Worm (Caenorhabditis elegans) whole organism, young adult: Measurements from ENCODE around the gene VB0395L.1.

Experiments
- B0261.1 ChIP-seq: sonication (generic microtip); optimal IDR thresholded peaks from 2 replicates; lab custom pipeline; 2016; ENCODE audit warnings: mild to moderate bottlenecking, missing genetic modification characterization, moderate library complexity, missing compliant biosample characterization
- C06A6.2 ChIP-seq: fragments of 200-800 bp; sonication (Bioruptor generic); conservative IDR thresholded peaks from 2 replicates; pipeline ENCODE4 v1.3.6; 2022; ENCODE audit warnings: missing genetic modification characterization, missing compliant biosample characterization
- F22D6.2 ChIP-seq: sonication (generic microtip); optimal IDR thresholded peaks from 2 replicates; lab custom pipeline; 2016; ENCODE audit warnings: mild to moderate bottlenecking, missing genetic modification characterization, missing compliant biosample characterization
- F23B12.7 ChIP-seq: sonication (generic microtip); optimal IDR thresholded peaks from 2 replicates; lab custom pipeline; 2017; ENCODE audit warnings: missing genetic modification characterization, mild to moderate bottlenecking, missing compliant biosample characterization, antibody characterized with exemption, moderate library complexity; ENCODE audit not compliant: insufficient read depth
- F49E8.2 ChIP-seq: sonication (generic microtip); optimal IDR thresholded peaks from 3 replicates; lab custom pipeline; 2017; ENCODE audit warnings: missing genetic modification characterization, mild to moderate bottlenecking, missing compliant biosample characterization, antibody characterized with exemption, moderate library complexity; ENCODE audit not compliant: insufficient read depth
- F55B11.4 ChIP-seq: sonication (generic microtip); optimal IDR thresholded peaks from 2 replicates; lab custom pipeline; 2016; ENCODE audit warnings: missing compliant biosample characterization, missing genetic modification characterization, borderline replicate concordance; ENCODE audit not compliant: insufficient read depth
- F57A8.1 ChIP-seq: fragments of 200-800 bp; sonication (Bioruptor generic); optimal IDR thresholded peaks from 2 replicates; lab custom pipeline; 2018; ENCODE audit warnings: mild to moderate bottlenecking, missing genetic modification characterization, moderate library complexity, missing compliant biosample characterization
- K11D2.4 ChIP-seq: fragments of 200-800 bp; sonication (Bioruptor generic); IDR thresholded peaks from 2 replicates; pipeline ENCODE4 v1.3.6; 2022; ENCODE audit warnings: missing genetic modification reagents, missing genetic modification characterization, missing compliant biosample characterization
- K12H6.12 ChIP-seq: fragments of 200-800 bp; sonication (Bioruptor generic); optimal IDR thresholded peaks from 2 replicates; lab custom pipeline; 2018; ENCODE audit warnings: mild to moderate bottlenecking, missing genetic modification characterization, missing compliant biosample characterization
- ZK185.1 ChIP-seq: sonication (generic microtip); optimal IDR thresholded peaks from 2 replicates; lab custom pipeline; 2016; ENCODE audit warnings: mild to moderate bottlenecking, missing genetic modification characterization, missing compliant biosample characterization; ENCODE audit not compliant: poor library complexity, severe bottlenecking
- aptf-3 ChIP-seq: fragments of 200-800 bp; sonication (Bioruptor generic); IDR thresholded peaks from 2 replicates; pipeline ENCODE4 v1.3.6; 2022; ENCODE audit warnings: missing genetic modification characterization, missing compliant biosample characterization
- atf-7 ChIP-seq: sonication (generic microtip); optimal IDR thresholded peaks from 2 replicates; lab custom pipeline; 2017; ENCODE audit warnings: mild to moderate bottlenecking, missing genetic modification characterization, missing compliant biosample characterization
- cebp-1 ChIP-seq, 2 experiments: fragments of 200-800 bp in 1 of 2; sonication (Bioruptor generic) in 1 of 2; sonication (generic microtip) in 1 of 2; IDR thresholded peaks in 1 of 2; optimal IDR thresholded peaks in 1 of 2; 2 replicates each; pipeline versions ENCODE4 v1.3.6 to Lab custom; 2017 to 2022; ENCODE audit warnings: missing compliant biosample characterization in 2 of 2, missing genetic modification characterization in 2 of 2, mild to moderate bottlenecking in 1 of 2, missing genetic modification reagents in 1 of 2, moderate library complexity in 1 of 2
- ceh-100 ChIP-seq: fragments of 200-800 bp; sonication (Bioruptor generic); IDR thresholded peaks from 2 replicates; pipeline ENCODE4 v1.3.6; 2022; ENCODE audit warnings: missing genetic modification reagents, missing genetic modification characterization, missing compliant biosample characterization
- ceh-40 ChIP-seq: fragments of 200-800 bp; sonication (Bioruptor generic); IDR thresholded peaks from 2 replicates; pipeline ENCODE4 v1.3.6; 2022; ENCODE audit warnings: missing genetic modification characterization, missing compliant biosample characterization
- chd-7 ChIP-seq: sonication (generic microtip); optimal IDR thresholded peaks from 2 replicates; lab custom pipeline; 2016; ENCODE audit warnings: mild to moderate bottlenecking, missing genetic modification characterization, moderate library complexity, missing compliant biosample characterization
- die-1 ChIP-seq: sonication (generic microtip); optimal IDR thresholded peaks from 2 replicates; lab custom pipeline; 2016; ENCODE audit warnings: missing genotype, mild to moderate bottlenecking, missing genetic modification characterization, missing compliant biosample characterization
- gei-17 ChIP-seq: fragments of 200-800 bp; sonication (Bioruptor generic); optimal IDR thresholded peaks from 2 replicates; lab custom pipeline; 2018; ENCODE audit warnings: mild to moderate bottlenecking, missing genetic modification characterization, missing compliant biosample characterization
- hmg-1.2 ChIP-seq: fragments of 200-800 bp; sonication (Bioruptor generic); IDR thresholded peaks from 2 replicates; pipeline ENCODE4 v1.3.6; 2022; ENCODE audit warnings: missing genetic modification reagents, missing genetic modification characterization, missing compliant biosample characterization
- hsf-1 ChIP-seq: fragments of 200-800 bp; sonication (Bioruptor generic); IDR thresholded peaks from 2 replicates; pipeline ENCODE4 v1.3.6; 2022; ENCODE audit warnings: missing genetic modification reagents, missing genetic modification characterization, missing compliant biosample characterization
- let-526 ChIP-seq: fragments of 200-800 bp; sonication (Bioruptor generic); IDR thresholded peaks from 2 replicates; pipeline ENCODE4 v1.3.6; 2022; ENCODE audit warnings: missing genetic modification reagents, missing genetic modification characterization, missing compliant biosample characterization
- lin-26 ChIP-seq: fragments of 200-800 bp; sonication (Bioruptor generic); IDR thresholded peaks from 2 replicates; pipeline ENCODE4 v1.3.6; 2022; ENCODE audit warnings: missing genetic modification reagents, missing genetic modification characterization, missing compliant biosample characterization
- lin-35 ChIP-seq, 3 experiments: fragments of 150-350 bp in 2 of 3; sonication (generic microtip) in 1 of 3; optimal IDR thresholded peaks; 2 replicates each; lab custom pipeline; 2014 to 2018; ENCODE audit warnings: missing biosample characterization in 3 of 3, missing genetic modification characterization in 3 of 3, missing genetic modification reagents in 3 of 3
- lin-54 ChIP-seq: fragments of 200-800 bp; sonication (Bioruptor generic); optimal IDR thresholded peaks from 2 replicates; lab custom pipeline; 2018; ENCODE audit warnings: mild to moderate bottlenecking, missing genetic modification characterization, missing compliant biosample characterization
- lir-1 ChIP-seq: fragments of 200-800 bp; sonication (Bioruptor generic); conservative IDR thresholded peaks from 2 replicates; pipeline ENCODE4 v1.3.6; 2022; ENCODE audit warnings: missing genetic modification reagents, missing genetic modification characterization, missing compliant biosample characterization
- madf-8 ChIP-seq: fragments of 200-800 bp; sonication (Bioruptor generic); conservative IDR thresholded peaks from 2 replicates; pipeline ENCODE4 v1.3.6; 2022; ENCODE audit warnings: missing genetic modification reagents, missing genetic modification characterization, missing compliant biosample characterization
- nhr-90 ChIP-seq: sonication (generic microtip); optimal IDR thresholded peaks from 2 replicates; lab custom pipeline; 2016; ENCODE audit warnings: missing genotype, mild to moderate bottlenecking, missing genetic modification characterization, missing compliant biosample characterization
- pha-4 ChIP-seq: fragments of 150-350 bp; sonication (generic microtip); optimal IDR thresholded peaks from 2 replicates; lab custom pipeline; 2014; ENCODE audit warnings: missing biosample characterization, missing genetic modification reagents, missing genetic modification characterization
- snpc-1.1 ChIP-seq: sonication (generic microtip); optimal IDR thresholded peaks from 2 replicates; lab custom pipeline; 2017; ENCODE audit warnings: missing genetic modification characterization, mild to moderate bottlenecking, missing compliant biosample characterization, antibody characterized with exemption, moderate library complexity, missing genotype, missing genetic modification reagents; ENCODE audit not compliant: insufficient read depth
- snpc-1.3 ChIP-seq: sonication (generic microtip); optimal IDR thresholded peaks from 2 replicates; lab custom pipeline; 2017; ENCODE audit warnings: missing genetic modification characterization, mild to moderate bottlenecking, missing compliant biosample characterization, antibody characterized with exemption, moderate library complexity, missing genotype, missing genetic modification reagents; ENCODE audit not compliant: insufficient read depth
- tbp1 ChIP-seq: fragments of 200-800 bp; sonication (Bioruptor generic); optimal IDR thresholded peaks from 2 replicates; lab custom pipeline; 2018; ENCODE audit warnings: mild to moderate bottlenecking, missing genetic modification characterization, missing compliant biosample characterization
- tbx-9 ChIP-seq: sonication (generic microtip); optimal IDR thresholded peaks from 2 replicates; lab custom pipeline; 2016; ENCODE audit warnings: borderline replicate concordance, missing genetic modification characterization, inconsistent platforms, missing compliant biosample characterization
- tlf-1 ChIP-seq: fragments of 200-800 bp; sonication (Bioruptor generic); optimal IDR thresholded peaks from 2 replicates; lab custom pipeline; 2018; ENCODE audit warnings: mild to moderate bottlenecking, missing genetic modification characterization, missing compliant biosample characterization
- zfh-2 ChIP-seq: fragments of 200-800 bp; sonication (Bioruptor generic); conservative IDR thresholded peaks from 2 replicates; pipeline ENCODE4 v1.3.6; 2022; ENCODE audit warnings: missing genetic modification reagents, missing genetic modification characterization, missing compliant biosample characterization
- ztf-26 ChIP-seq: sonication (generic microtip); optimal IDR thresholded peaks from 2 replicates; lab custom pipeline; 2017; ENCODE audit warnings: missing genetic modification characterization, missing compliant biosample characterization

Gene VB0395L.1

ce11 chrX:15988577-15988976, 28.2 kb downstream of the VB0395L.1 start:
- TF ChIP-seq ZK185.1 = no peak
- TF ChIP-seq, all 124 proteins: peak for 0

DNA sequence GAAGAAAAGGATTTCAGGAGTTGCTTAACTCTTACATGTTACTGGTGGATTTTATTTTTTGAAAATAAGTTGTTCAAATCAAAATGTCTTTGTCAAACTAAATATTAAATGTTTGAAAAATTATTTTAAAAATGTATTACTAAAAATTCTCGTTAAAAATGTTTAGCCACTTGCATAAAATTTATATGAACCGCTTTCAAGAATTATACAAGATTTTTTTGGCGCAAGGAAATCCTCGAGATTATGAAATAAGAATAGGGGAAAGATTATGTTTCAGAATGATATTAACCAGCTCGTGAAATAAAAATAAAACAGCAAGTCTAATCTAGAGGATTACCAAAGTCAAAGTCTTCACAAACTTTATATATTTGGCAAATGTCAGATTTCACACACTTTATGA, 33.5 kb downstream of the VB0395L.1 start:
- TF ChIP-seq cebp-1 (GFP tag; IDR thresholded peaks at IDR 0.05; lab: Robert Waterston, UW) (peak; percentile 68; the same call in 1 of the 2 replicates), cebp-1 (tag; optimal IDR thresholded peaks at IDR 0.05; lab: Kevin White, UChicago) (no peak), aptf-3 (GFP tag; lab: Robert Waterston, UW) (no peak), ceh-40 (GFP tag; lab: Robert Waterston, UW) (no peak), K12H6.12 (tag; lab: Kevin White, UChicago) (peak; percentile 9), K11D2.4 (GFP tag; lab: Robert Waterston, UW) (peak; percentile 73), F23B12.7 (tag; lab: Kevin White, UChicago) (peak; percentile 50), lin-35 (GFP tag; optimal IDR thresholded peaks at IDR 0.05; lab: Kevin White, UChicago) (peak in 1 of 3 experiments; percentile 83), pha-4 (no peak), lin-26 (no peak), madf-8 (GFP tag; lab: Robert Waterston, UW) (no peak), ZK185.1 (peak; percentile 73), tlf-1 (GFP tag; lab: Kevin White, UChicago) (peak; percentile 59), tbp1 (peak; percentile 42), hmg-1.2 (GFP tag; lab: Robert Waterston, UW) (peak; percentile 35; the same call in 1 of the 2 replicates), ztf-26 (peak; percentile 33), tbx-9 (no peak), B0261.1 (peak; percentile 23), gei-17 (GFP tag; lab: Kevin White, UChicago) (peak; percentile 95), snpc-1.1 (no peak), ceh-100 (no peak), die-1 (tag; lab: Kevin White, UChicago) (no peak), chd-7 (tag; lab: Kevin White, UChicago) (no peak), atf-7 (tag; lab: Kevin White, UChicago) (peak; percentile 43), F57A8.1 (GFP tag; lab: Kevin White, UChicago) (no peak)
- TF ChIP-seq, all 124 proteins: peak for 13

DNA sequence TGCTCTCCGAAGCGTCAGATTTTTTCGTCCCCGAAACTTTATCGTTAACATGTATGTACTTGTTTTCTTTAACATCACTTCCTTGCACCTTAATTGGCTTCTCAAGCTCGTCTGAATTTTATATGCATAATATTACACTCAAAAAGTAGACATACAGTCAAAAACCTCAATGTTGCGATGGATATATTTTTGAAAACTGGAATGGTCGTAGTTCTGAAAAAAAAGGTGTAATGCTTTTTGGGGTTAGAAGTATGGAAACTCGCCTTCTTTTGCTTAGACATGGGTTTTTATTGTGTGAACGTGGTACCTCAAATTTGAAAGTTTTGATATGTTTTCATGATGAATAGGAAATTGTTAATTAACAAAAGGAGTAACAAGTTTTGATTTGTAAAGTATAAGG, 34.2 kb downstream of the VB0395L.1 start, which contains the start of gene C09G1.2:
TSS of gene C09G1.2 (minus strand) at position 101 of the 400 bp plus-strand sequence.
- TF ChIP-seq nhr-90 (tag; lab: Kevin White, UChicago) (no peak), lin-54 (GFP tag; lab: Kevin White, UChicago) (no peak), F22D6.2 (tag; lab: Kevin White, UChicago) (no peak), ceh-100 (no peak), C06A6.2 (GFP tag; lab: Robert Waterston, UW) (no peak), let-526 (GFP tag; lab: Robert Waterston, UW) (no peak), F49E8.2 (tag; lab: Kevin White, UChicago) (no peak), zfh-2 (GFP tag; lab: Robert Waterston, UW) (no peak), ZK185.1 (no peak), die-1 (tag; lab: Kevin White, UChicago) (no peak), snpc-1.3 (no peak), F55B11.4 (tag; lab: Kevin White, UChicago) (no peak), hsf-1 (GFP tag; lab: Robert Waterston, UW) (no peak), F23B12.7 (tag; lab: Kevin White, UChicago) (no peak), lir-1 (GFP tag; lab: Robert Waterston, UW) (no peak)
